Worm (Caenorhabditis elegans): ENCODE results near the gene sulp-3.

Gene sulp-3

ce11 chrX:8408267-8408666 lies at the start of gene sulp-3:
TSS of gene sulp-3 (minus strand) at chrX:8408367.
- TF ChIP-seq nhr-11 (tag; optimal IDR thresholded peaks at IDR 0.05) (no peak), hmg-1.1 (GFP tag; IDR thresholded peaks at IDR 0.05) (no peak), gei-8 (GFP tag; optimal IDR thresholded peaks at IDR 0.05) (no peak), Y75B8A.6 (GFP tag; IDR thresholded peaks at IDR 0.05) (no peak), lir-3 (tag; optimal IDR thresholded peaks at IDR 0.05) (no peak), F44E2.7 (GFP tag; IDR thresholded peaks at IDR 0.05) (no peak), mdl-1 (tag; optimal IDR thresholded peaks at IDR 0.05) (no peak), mdt-29 (GFP tag; IDR thresholded peaks at IDR 0.05) (no peak), Y5F2A.4 (GFP tag; optimal IDR thresholded peaks at IDR 0.05) (no peak), nhr-76 (tag; optimal IDR thresholded peaks at IDR 0.05) (no peak)

ce11 chrX:8457314-8457713 lies 49.1 kb upstream of the sulp-3 start, which contains the start of gene F16F9.3:
TSS of gene F16F9.3 (plus strand) at chrX:8457614.
- TF ChIP-seq mes-2 (tag; optimal IDR thresholded peaks at IDR 0.05; ENCODE audit: poor library complexity, severe bottlenecking) (no peak), aha-1 (tag) (no peak)

ce11 chrX:8455590-8456166 lies 47.5 kb upstream of the sulp-3 start, which contains the start of gene dpy-6:
TSS of gene dpy-6 (minus strand) at chrX:8455640.
- TF ChIP-seq attf-4 (tag; optimal IDR thresholded peaks at IDR 0.05): no peak
- TF ChIP-seq unc-62 (GFP tag; optimal IDR thresholded peaks at IDR 0.05 in 1 of 2): peak in 1 of 2 experiments; percentile 29
- no peak for TF ChIP-seq unc-62 (tag; optimal IDR thresholded peaks at IDR 0.05)
- TF ChIP-seq fos-1 (tag; optimal IDR thresholded peaks at IDR 0.05): no peak
- peak; percentile 8 for TF ChIP-seq nhr-28 (tag; optimal IDR thresholded peaks at IDR 0.05)

DNA sequence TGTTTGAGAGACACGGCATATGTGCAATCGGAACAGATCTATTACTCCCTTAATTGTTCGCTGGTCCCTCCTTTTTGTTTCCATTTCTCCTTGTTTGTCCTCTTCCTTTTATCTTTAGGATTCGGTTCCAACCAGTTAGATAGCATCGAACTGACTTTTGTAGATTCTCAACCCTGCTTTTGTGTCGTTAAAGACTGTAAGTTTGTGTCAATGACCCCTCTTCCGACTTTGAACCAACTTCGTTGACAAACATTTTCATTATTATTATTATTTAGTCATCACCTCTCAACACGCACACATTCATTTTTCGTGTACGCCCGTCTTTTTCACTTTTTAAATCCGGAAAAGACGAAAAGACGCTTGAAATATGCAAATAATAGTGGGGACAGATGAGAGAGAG lies 37.9 kb upstream of the sulp-3 start, which contains the start of gene F16F9.1:
Gene F16F9.1, plus strand, starts transcription at position 301 of the 400 bp plus-strand sequence.
- TF ChIP-seq unc-62 (GFP tag; optimal IDR thresholded peaks at IDR 0.05 in 1 of 2): peak in 1 of 2 experiments; percentile 57
- no peak for TF ChIP-seq unc-62 (tag; optimal IDR thresholded peaks at IDR 0.05)
- no peak for TF ChIP-seq sdz-12 (GFP tag; optimal IDR thresholded peaks at IDR 0.05)
- TF ChIP-seq daf-8 (GFP tag; IDR thresholded peaks at IDR 0.05): no peak

DNA sequence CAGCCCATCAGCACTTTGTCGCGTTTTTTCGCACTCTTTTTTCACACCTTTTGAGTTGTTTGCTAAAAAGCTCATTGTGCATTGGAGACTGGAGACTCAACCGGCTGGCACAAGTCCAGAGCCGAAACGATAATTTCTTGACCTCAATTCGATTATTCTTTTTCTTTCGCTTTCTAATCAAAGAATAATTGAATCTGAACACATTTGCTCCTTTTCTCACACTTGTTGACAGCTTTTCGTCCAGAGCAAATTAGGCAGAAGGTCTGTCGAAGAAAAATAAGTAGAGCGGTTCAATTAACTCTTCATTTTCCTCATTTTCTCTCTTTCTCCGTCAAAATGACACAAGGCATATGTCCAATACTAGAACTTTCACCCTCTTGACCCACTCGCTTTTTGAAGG lies 36.8 kb upstream of the sulp-3 start:
- TF ChIP-seq unc-62 (GFP tag; optimal IDR thresholded peaks at IDR 0.05 in 1 of 2): peak in 1 of 2 experiments; percentile 63
- TF ChIP-seq unc-62 (tag; optimal IDR thresholded peaks at IDR 0.05): no peak
- no peak for TF ChIP-seq gei-8 (GFP tag; optimal IDR thresholded peaks at IDR 0.05)

DNA sequence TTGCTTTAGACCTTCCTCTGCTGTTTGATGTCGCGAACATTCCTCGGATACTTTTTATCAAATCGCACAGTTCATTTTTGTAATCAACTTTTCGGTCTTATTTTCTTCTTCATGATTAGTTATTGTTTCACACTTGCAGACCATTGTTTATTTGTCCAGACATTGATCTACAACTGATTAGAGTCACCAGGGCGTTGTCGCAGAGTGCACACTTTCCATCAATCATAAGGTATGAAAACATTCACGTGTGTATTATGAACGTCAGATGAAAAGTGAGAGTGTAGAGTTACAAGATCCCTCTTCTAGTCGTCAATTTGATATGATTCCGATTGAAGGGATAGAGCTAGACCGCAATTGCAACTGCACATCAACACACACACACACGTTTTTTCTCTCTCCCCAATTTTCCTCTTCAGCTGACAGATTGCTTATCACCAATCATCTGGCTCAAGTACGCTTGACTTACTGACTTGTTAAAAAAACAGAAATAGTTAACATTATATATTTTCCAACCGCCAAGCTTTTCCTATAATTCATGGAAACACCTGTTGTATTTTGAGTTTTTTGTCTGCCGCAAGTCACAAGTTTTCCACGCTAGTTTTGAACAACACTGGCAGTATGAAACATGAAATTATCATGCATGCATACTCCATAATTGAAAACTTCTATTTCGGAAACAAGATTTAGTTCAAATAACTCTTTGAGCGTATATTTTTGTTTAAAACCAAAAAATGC lies 32.0 kb upstream of the sulp-3 start:
- TF ChIP-seq mdl-1 (tag; optimal IDR thresholded peaks at IDR 0.05) (peak in 1 of 2 experiments; percentile 13), dmd-8 (GFP tag; IDR thresholded peaks at IDR 0.05) (no peak), nhr-77 (tag; optimal IDR thresholded peaks at IDR 0.05) (no peak), nhr-111 (GFP tag; optimal IDR thresholded peaks at IDR 0.05) (no peak), F10B5.3 (tag; optimal IDR thresholded peaks at IDR 0.05) (no peak), hlh-30 (tag; optimal IDR thresholded peaks at IDR 0.05; ENCODE audit: insufficient read depth) (peak; percentile 72), ceh-44 (GFP tag; IDR thresholded peaks at IDR 0.05) (no peak), daf-16 (GFP tag; optimal IDR thresholded peaks at IDR 0.05) (peak in 1 of 2 experiments; percentile 69), daf-16 (tag; optimal IDR thresholded peaks at IDR 0.05) (peak; percentile 61), aha-1 (tag) (peak; percentile 23), nhr-48 (tag; optimal IDR thresholded peaks at IDR 0.05) (peak; percentile 45), dve-1 (tag; optimal IDR thresholded peaks at IDR 0.05; ENCODE audit: insufficient read depth) (peak; percentile 53), set-16 (GFP tag; IDR thresholded peaks at IDR 0.05) (no peak), nhr-28 (tag; optimal IDR thresholded peaks at IDR 0.05) (peak; percentile 47), ceh-28 (tag; optimal IDR thresholded peaks at IDR 0.05) (no peak), lin-38 (GFP tag; IDR thresholded peaks at IDR 0.05) (no peak), mxl-3 (GFP tag; optimal IDR thresholded peaks at IDR 0.05) (peak; percentile 14), ceh-20 (GFP tag; IDR thresholded peaks at IDR 0.05) (no peak), tra-1 (GFP tag; IDR thresholded peaks at IDR 0.05) (0 out of 2 replicates have a peak, but pooled peaks have one; percentile 40), dmd-6 (GFP tag; IDR thresholded peaks at IDR 0.05) (peak; percentile 75), arid-1 (GFP tag; conservative IDR thresholded peaks at IDR 0.05) (no peak), rbr-2 (tag; optimal IDR thresholded peaks at IDR 0.05) (no peak), lsy-2 (tag; optimal IDR thresholded peaks at IDR 0.05) (no peak), zag-1 (tag; optimal IDR thresholded peaks at IDR 0.05) (no peak)
